Worm (Caenorhabditis elegans) whole organism, L1 larva: ENCODE data around the gene dct-1.

Experiments
- Y116A8C.19 ChIP-seq: sonication (generic microtip); optimal IDR thresholded peaks from 2 replicates; lab custom pipeline; 2016; ENCODE audit warnings: missing compliant biosample characterization, missing genetic modification characterization, borderline replicate concordance
- aha-1 ChIP-seq: fragments of 150-350 bp; optimal IDR thresholded peaks from 2 replicates; lab custom pipeline; 2014; ENCODE audit warnings: missing biosample characterization, missing genetic modification characterization
- aly-2 ChIP-seq: fragments of 150-350 bp; optimal IDR thresholded peaks from 2 replicates; lab custom pipeline; 2014; ENCODE audit warnings: missing biosample characterization, missing genetic modification characterization
- ama-1 ChIP-seq: fragments of 150-350 bp; optimal IDR thresholded peaks from 2 replicates; lab custom pipeline; 2014
- blmp-1 ChIP-seq: fragments of 150-350 bp; optimal IDR thresholded peaks from 2 replicates; lab custom pipeline; 2014; ENCODE audit warnings: missing biosample characterization, missing genetic modification characterization
- ceh-82 ChIP-seq, 3 experiments: fragments of 150-350 bp in 1 of 3; sonication (generic microtip) in 2 of 3; optimal IDR thresholded peaks; 2 replicates each; lab custom pipeline; 2014 to 2017; ENCODE audit warnings: missing biosample characterization in 3 of 3, missing genetic modification characterization in 3 of 3
- ceh-88 ChIP-seq: fragments of 200-800 bp; sonication (Bioruptor generic); IDR thresholded peaks from 2 replicates; pipeline ENCODE4 v1.3.6; 2022; ENCODE audit warnings: missing genetic modification characterization, missing compliant biosample characterization
- efl-1 ChIP-seq, 4 experiments: fragments of 150-350 bp; optimal IDR thresholded peaks in 3 of 4; peaks in 1 of 4; 1 replicate in 1 of 4; 2 replicates in 3 of 4; lab custom pipeline; 2014; ENCODE audit warnings: missing biosample characterization in 2 of 4, missing genetic modification characterization in 2 of 4, missing genetic modification reagents in 2 of 4
- efl-3 ChIP-seq: fragments of 200-800 bp; sonication (Bioruptor generic); optimal IDR thresholded peaks from 2 replicates; lab custom pipeline; 2018; ENCODE audit warnings: mild to moderate bottlenecking, missing genetic modification characterization, missing compliant biosample characterization
- elt-2 ChIP-seq: sonication (generic microtip); optimal IDR thresholded peaks from 2 replicates; lab custom pipeline; 2016; ENCODE audit warnings: missing genetic modification characterization, mild to moderate bottlenecking, inconsistent platforms, missing compliant biosample characterization, missing genetic modification reagents
- ets-5 ChIP-seq: fragments of 200-800 bp; sonication (Bioruptor generic); IDR thresholded peaks from 2 replicates; pipeline ENCODE4 v1.3.6; 2022; ENCODE audit warnings: missing genetic modification characterization, missing compliant biosample characterization
- fkh-8 ChIP-seq: sonication (generic microtip); optimal IDR thresholded peaks from 2 replicates; lab custom pipeline; 2016; ENCODE audit warnings: mild to moderate bottlenecking, missing genetic modification characterization, missing compliant biosample characterization
- fos-1 ChIP-seq: fragments of 150-350 bp; optimal IDR thresholded peaks from 2 replicates; lab custom pipeline; 2014; ENCODE audit warnings: missing biosample characterization, missing genetic modification characterization
- grh-1 ChIP-seq: fragments of 200-800 bp; sonication (Bioruptor generic); IDR thresholded peaks from 2 replicates; pipeline ENCODE4 v1.3.6; 2022; ENCODE audit warnings: missing genetic modification reagents, missing genetic modification characterization, missing compliant biosample characterization
- hpl-2 ChIP-seq: fragments of 150-350 bp; optimal IDR thresholded peaks from 2 replicates; lab custom pipeline; 2014; ENCODE audit warnings: missing biosample characterization, missing genetic modification reagents, missing genetic modification characterization
- isw-1 ChIP-seq: fragments of 200-800 bp; sonication (Bioruptor generic); IDR thresholded peaks from 2 replicates; pipeline ENCODE4 v1.3.6; 2022; ENCODE audit warnings: missing genetic modification characterization, missing compliant biosample characterization
- jun-1 ChIP-seq: fragments of 150-350 bp; optimal IDR thresholded peaks from 2 replicates; lab custom pipeline; 2014; ENCODE audit warnings: missing biosample characterization, missing genetic modification reagents, missing genetic modification characterization
- lin-14 ChIP-seq: fragments of 200-800 bp; sonication (Bioruptor generic); optimal IDR thresholded peaks from 2 replicates; lab custom pipeline; 2018; ENCODE audit warnings: mild to moderate bottlenecking, missing genetic modification characterization, moderate library complexity, missing compliant biosample characterization
- mdl-1 ChIP-seq, 2 experiments: fragments of 150-350 bp; optimal IDR thresholded peaks; 2 replicates each; lab custom pipeline; 2014 to 2017; ENCODE audit warnings: missing biosample characterization in 2 of 2, missing genetic modification characterization in 2 of 2, inconsistent platforms in 1 of 2
- mep-1 ChIP-seq: fragments of 150-350 bp; optimal IDR thresholded peaks from 2 replicates; lab custom pipeline; 2014; ENCODE audit warnings: missing biosample characterization, missing genetic modification characterization
- nhr-11 ChIP-seq: fragments of 150-350 bp; optimal IDR thresholded peaks from 2 replicates; lab custom pipeline; 2014; ENCODE audit warnings: missing biosample characterization, missing genetic modification characterization
- nhr-71 ChIP-seq: sonication (generic microtip); optimal IDR thresholded peaks from 2 replicates; lab custom pipeline; 2016; ENCODE audit warnings: mild to moderate bottlenecking, missing genetic modification characterization, moderate library complexity, missing compliant biosample characterization
- nhr-76 ChIP-seq: sonication (generic microtip); optimal IDR thresholded peaks from 2 replicates; lab custom pipeline; 2017; ENCODE audit warnings: missing biosample characterization, missing genetic modification characterization
- nhr-84 ChIP-seq: sonication (generic microtip); optimal IDR thresholded peaks from 2 replicates; lab custom pipeline; 2017; ENCODE audit warnings: missing biosample characterization, missing genetic modification characterization
- nhr-85 ChIP-seq: sonication (generic microtip); peaks from one replicate; lab custom pipeline; 2016; ENCODE audit warnings: missing genetic modification characterization, inconsistent platforms, missing compliant biosample characterization
- nhr-90 ChIP-seq: sonication (generic microtip); optimal IDR thresholded peaks from 2 replicates; lab custom pipeline; 2016; ENCODE audit warnings: mild to moderate bottlenecking, missing genetic modification characterization, missing compliant biosample characterization; ENCODE audit not compliant: poor library complexity
- pag-3 ChIP-seq: sonication (generic microtip); optimal IDR thresholded peaks from 2 replicates; lab custom pipeline; 2017; ENCODE audit warnings: missing genetic modification characterization, mild to moderate bottlenecking, missing compliant biosample characterization, antibody characterized with exemption, borderline replicate concordance; ENCODE audit not compliant: insufficient read depth
- pax-3 ChIP-seq: fragments of 200-800 bp; sonication (Bioruptor generic); optimal IDR thresholded peaks from 2 replicates; lab custom pipeline; 2018; ENCODE audit warnings: mild to moderate bottlenecking, missing genetic modification characterization, moderate library complexity, missing compliant biosample characterization
- rnt-1 ChIP-seq: sonication (generic microtip); optimal IDR thresholded peaks from 2 replicates; lab custom pipeline; 2016; ENCODE audit warnings: mild to moderate bottlenecking, missing genetic modification characterization, moderate library complexity, missing compliant biosample characterization
- tbx-2 ChIP-seq: sonication (generic microtip); optimal IDR thresholded peaks from 2 replicates; lab custom pipeline; 2016; ENCODE audit warnings: missing genetic modification characterization, missing compliant biosample characterization
- unc-30 ChIP-seq: sonication (generic microtip); optimal IDR thresholded peaks from 2 replicates; lab custom pipeline; 2017; ENCODE audit warnings: missing biosample characterization, missing genetic modification characterization
- vab-15 ChIP-seq: sonication (generic microtip); optimal IDR thresholded peaks from 2 replicates; lab custom pipeline; 2017; ENCODE audit warnings: missing genotype, mild to moderate bottlenecking, missing genetic modification characterization, missing compliant biosample characterization
- ztf-11 ChIP-seq, 2 experiments: sonication (generic microtip); optimal IDR thresholded peaks; 2 replicates each; lab custom pipeline; 2016 to 2017; ENCODE audit warnings: missing genetic modification characterization in 2 of 2, missing biosample characterization in 1 of 2, missing compliant biosample characterization in 1 of 2

The dct-1 gene

ce11 chrX:7989155-7989554 is 35.0 kb downstream of the dct-1 start:
- TF ChIP-seq ztf-11 (tag; optimal IDR thresholded peaks at IDR 0.05; lab: Kevin White, UChicago) (no peak), mdl-1 (tag; optimal IDR thresholded peaks at IDR 0.05; lab: Kevin White, UChicago) (no peak), ceh-88 (no peak), pax-3 (tag; lab: Kevin White, UChicago) (no peak), fos-1 (tag; lab: Kevin White, UChicago) (no peak), nhr-84 (tag; lab: Kevin White, UChicago) (no peak), lin-14 (GFP tag; lab: Kevin White, UChicago) (no peak), ama-1 (peak; percentile 24)

- TF ChIP-seq ets-5 (no peak), tbx-2 (tag; lab: Kevin White, UChicago) (peak; percentile 60), nhr-71 (peak; percentile 46), blmp-1 (peak; percentile 54)
Measured at ce11 chrX:7990282-7990681, 36.1 kb downstream of the dct-1 start.

ce11 chrX:7992102-7992501 is 37.9 kb downstream of the dct-1 start:
- TF ChIP-seq nhr-76 (no peak), fkh-8 (no peak), efl-1 (optimal IDR thresholded peaks at IDR 0.05; lab: Kevin White, UChicago) (no peak), efl-1 (GFP tag; optimal IDR thresholded peaks at IDR 0.05 in 1 of 2; lab: Kevin White, UChicago) (peak in 1 of 2 experiments; percentile 33), Y116A8C.19 (tag; lab: Kevin White, UChicago) (no peak), vab-15 (no peak), mep-1 (tag; lab: Kevin White, UChicago) (no peak), hpl-2 (GFP tag; lab: Kevin White, UChicago) (no peak)

- TF ChIP-seq Y116A8C.19 (tag; lab: Kevin White, UChicago) (no peak), elt-2 (tag; lab: Kevin White, UChicago) (no peak), nhr-85 (tag; lab: Kevin White, UChicago) (no peak), mdl-1 (tag; optimal IDR thresholded peaks at IDR 0.05; lab: Kevin White, UChicago) (no peak), efl-3 (GFP tag; lab: Kevin White, UChicago) (no peak), isw-1 (GFP tag; lab: Robert Waterston, UW) (no peak), rnt-1 (tag; lab: Kevin White, UChicago) (no peak), nhr-90 (tag; lab: Kevin White, UChicago) (no peak), unc-30 (tag; lab: Kevin White, UChicago) (no peak), jun-1 (tag; lab: Kevin White, UChicago) (no peak)
Measured at ce11 chrX:7994486-7994885, 40.3 kb downstream of the dct-1 start.

- TF ChIP-seq Y116A8C.19 (tag; lab: Kevin White, UChicago) = no peak
- TF ChIP-seq aha-1 (tag; lab: Kevin White, UChicago) = no peak
- TF ChIP-seq aly-2 (tag; lab: Kevin White, UChicago) = no peak
- TF ChIP-seq pax-3 (tag; lab: Kevin White, UChicago) = no peak
- TF ChIP-seq nhr-11 (tag; lab: Kevin White, UChicago) = no peak
- no peak for TF ChIP-seq pag-3 (tag; lab: Kevin White, UChicago)
- no peak for TF ChIP-seq ceh-82 (tag; optimal IDR thresholded peaks at IDR 0.05; lab: Kevin White, UChicago)
- TF ChIP-seq grh-1 (GFP tag; lab: Robert Waterston, UW) = no peak
Measured at ce11 chrX:7997968-7998367, 43.8 kb downstream of the dct-1 start, which contains the start of gene sdpn-1. Gene sdpn-1, minus strand, starts transcription at chrX:7998229.
